Fruit fly (Drosophila melanogaster) whole organism, prepupa: ENCODE results near the gene CG10357.
A peak's percentile ranks its signal among the peaks of the same experiment; 100 is the strongest.

Experiments
- Blimp-1 ChIP-seq: fragments of 200-800 bp; sonication (Bioruptor generic); optimal IDR thresholded peaks from 3 replicates; lab custom pipeline; 2017; ENCODE audit warnings: missing biosample characterization, missing genetic modification characterization, mild to moderate bottlenecking, moderate library complexity, missing genetic modification reagents
- CG10631 ChIP-seq: fragments of 200-800 bp; sonication (Bioruptor generic); optimal IDR thresholded peaks from 2 replicates; lab custom pipeline; 2016; ENCODE audit warnings: missing biosample characterization, missing genetic modification characterization
- CG10669 ChIP-seq: fragments of 200-800 bp; sonication (Bioruptor generic); optimal IDR thresholded peaks from 3 replicates; lab custom pipeline; 2018; ENCODE audit warnings: missing biosample characterization, mild to moderate bottlenecking, missing genetic modification characterization, moderate library complexity
- CG11762 ChIP-seq: fragments of 200-800 bp; sonication (Bioruptor generic); optimal IDR thresholded peaks from 3 replicates; lab custom pipeline; 2016; ENCODE audit warnings: missing biosample characterization, missing genetic modification characterization; ENCODE audit not compliant: insufficient read depth
- CG11902 ChIP-seq: fragments of 200-800 bp; sonication (Bioruptor generic); optimal IDR thresholded peaks from 3 replicates; lab custom pipeline; 2016; ENCODE audit warnings: missing biosample characterization, missing genetic modification characterization
- CG15336 ChIP-seq: fragments of 200-800 bp; sonication (Bioruptor generic); IDR thresholded peaks from 2 replicates; pipeline ENCODE4 v1.3.6; 2022; ENCODE audit warnings: missing biosample characterization, missing genetic modification characterization
- CG1621 ChIP-seq: fragments of 200-800 bp; sonication (Bioruptor generic); optimal IDR thresholded peaks from 3 replicates; lab custom pipeline; 2018; ENCODE audit warnings: missing biosample characterization, mild to moderate bottlenecking, missing genetic modification characterization
- CG16779 ChIP-seq: fragments of 200-800 bp; sonication (Bioruptor generic); optimal IDR thresholded peaks from 3 replicates; lab custom pipeline; 2017; ENCODE audit warnings: missing biosample characterization, mild to moderate bottlenecking, missing genetic modification characterization
- CG3032 ChIP-seq: fragments of 200-800 bp; optimal IDR thresholded peaks from 2 replicates; lab custom pipeline; 2019; ENCODE audit warnings: missing biosample characterization, mild to moderate bottlenecking, missing genetic modification characterization, moderate library complexity
- CG32006 ChIP-seq: fragments of 200-800 bp; sonication (Bioruptor generic); optimal IDR thresholded peaks from 3 replicates; lab custom pipeline; 2017; ENCODE audit warnings: missing biosample characterization, mild to moderate bottlenecking, missing genetic modification characterization
- CG3919 ChIP-seq: fragments of 200-800 bp; sonication (Bioruptor generic); optimal IDR thresholded peaks from 3 replicates; lab custom pipeline; 2016; ENCODE audit warnings: missing biosample characterization, missing genetic modification characterization
- CG4318 ChIP-seq: fragments of 200-800 bp; sonication (Bioruptor generic); optimal IDR thresholded peaks from 3 replicates; lab custom pipeline; 2017; ENCODE audit warnings: missing biosample characterization, mild to moderate bottlenecking, missing genetic modification characterization
- CG6163 ChIP-seq: fragments of 200-800 bp; sonication (Bioruptor generic); IDR thresholded peaks from 3 replicates; pipeline ENCODE4 v1.3.6; 2022; ENCODE audit warnings: missing biosample characterization, missing genetic modification characterization
- CG6792 ChIP-seq: fragments of 200-800 bp; sonication (Bioruptor generic); optimal IDR thresholded peaks from 3 replicates; lab custom pipeline; 2016; ENCODE audit warnings: missing biosample characterization, missing genetic modification characterization
- CG6808 ChIP-seq: fragments of 200-800 bp; sonication (Bioruptor generic); optimal IDR thresholded peaks from 3 replicates; lab custom pipeline; 2017; ENCODE audit warnings: missing biosample characterization, missing genetic modification characterization, mild to moderate bottlenecking, moderate library complexity, missing genetic modification reagents
- CG6854 ChIP-seq: fragments of 200-800 bp; sonication (Bioruptor generic); optimal IDR thresholded peaks from 2 replicates; lab custom pipeline; 2017; ENCODE audit warnings: missing biosample characterization, mild to moderate bottlenecking, missing genetic modification characterization
- CG8119 ChIP-seq: fragments of 200-800 bp; sonication (Bioruptor generic); IDR thresholded peaks from 3 replicates; pipeline ENCODE4 v1.3.6; 2022; ENCODE audit warnings: missing biosample characterization, missing genetic modification characterization
- CG9139 ChIP-seq: fragments of 200-800 bp; sonication (Bioruptor generic); optimal IDR thresholded peaks from 3 replicates; lab custom pipeline; 2017; ENCODE audit warnings: missing biosample characterization, mild to moderate bottlenecking, missing genetic modification characterization
- Eip75B ChIP-seq: fragments of 200-800 bp; sonication (Bioruptor generic); optimal IDR thresholded peaks from 3 replicates; lab custom pipeline; 2016; ENCODE audit warnings: missing biosample characterization, missing genetic modification characterization
- Eip78C ChIP-seq: fragments of 200-800 bp; sonication (Bioruptor generic); peaks from one replicate; lab custom pipeline; 2016; ENCODE audit warnings: missing biosample characterization, missing genetic modification characterization
- Eip93F ChIP-seq: fragments of 200-800 bp; sonication (Bioruptor generic); optimal IDR thresholded peaks from 2 replicates; lab custom pipeline; 2016; ENCODE audit warnings: missing biosample characterization, mild to moderate bottlenecking, missing genetic modification characterization
- Ets21C ChIP-seq: fragments of 200-800 bp; sonication (Bioruptor generic); optimal IDR thresholded peaks from 3 replicates; lab custom pipeline; 2016; ENCODE audit warnings: missing biosample characterization, missing genetic modification characterization
- Ets96B ChIP-seq: fragments of 200-800 bp; optimal IDR thresholded peaks from 2 replicates; lab custom pipeline; 2019; ENCODE audit warnings: missing biosample characterization, mild to moderate bottlenecking, missing genetic modification characterization, moderate library complexity
- Lpt ChIP-seq: fragments of 200-800 bp; sonication (Bioruptor generic); optimal IDR thresholded peaks from 3 replicates; lab custom pipeline; 2016; ENCODE audit warnings: missing biosample characterization, missing genetic modification characterization
- OdsH ChIP-seq: fragments of 200-800 bp; sonication (Bioruptor generic); optimal IDR thresholded peaks from 3 replicates; lab custom pipeline; 2016; ENCODE audit warnings: missing biosample characterization, missing genetic modification characterization
- Sox102F ChIP-seq: fragments of 200-800 bp; sonication (Bioruptor generic); optimal IDR thresholded peaks from 2 replicates; lab custom pipeline; 2016; ENCODE audit warnings: missing biosample characterization, mild to moderate bottlenecking, missing genetic modification characterization
- Sox14 ChIP-seq: fragments of 200-800 bp; sonication (Bioruptor generic); optimal IDR thresholded peaks from 3 replicates; lab custom pipeline; 2016; ENCODE audit warnings: missing biosample characterization, missing genetic modification characterization
- achi ChIP-seq: fragments of 200-800 bp; sonication (Bioruptor generic); optimal IDR thresholded peaks from 3 replicates; lab custom pipeline; 2016; ENCODE audit warnings: missing biosample characterization, missing genetic modification characterization
- acj6 ChIP-seq: fragments of 200-800 bp; sonication (Bioruptor generic); optimal IDR thresholded peaks from 3 replicates; lab custom pipeline; 2016; ENCODE audit warnings: missing biosample characterization, missing genetic modification characterization
- dac ChIP-seq: fragments of 200-800 bp; sonication (Bioruptor generic); optimal IDR thresholded peaks from 2 replicates; lab custom pipeline; 2017; ENCODE audit warnings: missing biosample characterization, mild to moderate bottlenecking, missing genetic modification characterization
- dsx ChIP-seq: fragments of 200-800 bp; optimal IDR thresholded peaks from 3 replicates; lab custom pipeline; 2019; ENCODE audit warnings: missing biosample characterization, mild to moderate bottlenecking, missing genetic modification characterization, moderate library complexity; ENCODE audit not compliant: poor library complexity, severe bottlenecking
- eg ChIP-seq: fragments of 200-800 bp; sonication (Bioruptor generic); IDR thresholded peaks from 3 replicates; pipeline ENCODE4 v1.3.6; 2022; ENCODE audit warnings: missing biosample characterization, missing genetic modification characterization
- fd59A ChIP-seq: fragments of 200-800 bp; sonication (Bioruptor generic); optimal IDR thresholded peaks from 2 replicates; lab custom pipeline; 2017; ENCODE audit warnings: missing biosample characterization, mild to moderate bottlenecking, missing genetic modification characterization, missing genetic modification reagents
- fkh ChIP-seq: fragments of 200-800 bp; sonication (Bioruptor generic); optimal IDR thresholded peaks from 3 replicates; lab custom pipeline; 2017; ENCODE audit warnings: missing biosample characterization, mild to moderate bottlenecking, missing genetic modification characterization, moderate library complexity
- lz ChIP-seq: fragments of 200-800 bp; sonication (Bioruptor generic); optimal IDR thresholded peaks from 3 replicates; lab custom pipeline; 2016; ENCODE audit warnings: missing biosample characterization, missing genetic modification characterization
- salr ChIP-seq, 2 experiments: fragments of 200-800 bp; sonication (Bioruptor generic); optimal IDR thresholded peaks; 3 replicates each; lab custom pipeline; 2016 to 2018; ENCODE audit warnings: missing biosample characterization in 2 of 2, missing genetic modification characterization in 2 of 2, mild to moderate bottlenecking in 1 of 2
- spab ChIP-seq: fragments of 200-800 bp; sonication (Bioruptor generic); optimal IDR thresholded peaks from 2 replicates; lab custom pipeline; 2017; ENCODE audit warnings: missing biosample characterization, mild to moderate bottlenecking, missing genetic modification characterization, missing genetic modification reagents
- ss ChIP-seq, 2 experiments: fragments of 200-800 bp; sonication (Bioruptor generic); optimal IDR thresholded peaks; 2 replicates in 1 of 2; 3 replicates in 1 of 2; lab custom pipeline; 2017 to 2018; ENCODE audit warnings: mild to moderate bottlenecking in 2 of 2, missing biosample characterization in 2 of 2, missing genetic modification characterization in 2 of 2, moderate library complexity in 1 of 2
- svp ChIP-seq: fragments of 200-800 bp; sonication (Bioruptor generic); peaks from one replicate; lab custom pipeline; 2016; ENCODE audit warnings: missing biosample characterization, missing genetic modification characterization

Gene CG10357

dm6 chr3L:3640916-3641315 is 25.7 kb downstream of the CG10357 start:
- TF ChIP-seq salr (GFP tag; optimal IDR thresholded peaks at IDR 0.05; lab: Kevin White, UChicago) (no peak), CG16779 (tag; lab: Kevin White, UChicago) (no peak), CG11902 (GFP tag; lab: Kevin White, UChicago) (no peak), fkh (GFP tag; lab: Kevin White, UChicago) (no peak), CG11762 (GFP tag; lab: Kevin White, UChicago) (no peak), CG15336 (GFP tag; lab: Robert Waterston, UW) (no peak), CG6163 (no peak), CG6854 (GFP tag; lab: Kevin White, UChicago) (no peak), Sox102F (GFP tag; lab: Kevin White, UChicago) (no peak), Eip75B (GFP tag; lab: Kevin White, UChicago) (no peak), Lpt (GFP tag; lab: Kevin White, UChicago) (no peak), Eip93F (GFP tag; lab: Kevin White, UChicago) (no peak), dac (GFP tag; lab: Kevin White, UChicago) (no peak), CG3032 (no peak), Sox14 (GFP tag; lab: Kevin White, UChicago) (no peak), svp (GFP tag; lab: Kevin White, UChicago) (no peak), eg (no peak), CG9139 (no peak), Blimp-1 (GFP tag; lab: Kevin White, UChicago) (no peak)

dm6 chr3L:3644337-3645027 is 29.3 kb downstream of the CG10357 start:
- no peak for TF ChIP-seq CG1621
- TF ChIP-seq CG32006 (GFP tag; lab: Kevin White, UChicago), result peak; percentile 18
- no peak for TF ChIP-seq CG4318 (GFP tag; lab: Kevin White, UChicago)
- TF ChIP-seq CG3919 (GFP tag; lab: Kevin White, UChicago), result peak; percentile 47
- peak; percentile 51 for TF ChIP-seq dsx (GFP tag; lab: Kevin White, UChicago)
- TF ChIP-seq lz (GFP tag; lab: Kevin White, UChicago), result no peak
- peak; percentile 32; the same call in 1 of the 3 replicates for TF ChIP-seq CG6163
- peak; percentile 15 for TF ChIP-seq Eip75B (GFP tag; lab: Kevin White, UChicago)
- peak; percentile 59 for TF ChIP-seq CG3032
- TF ChIP-seq CG6792 (GFP tag; lab: Kevin White, UChicago), result peak; percentile 2
- peak; percentile 14 for TF ChIP-seq OdsH
- TF ChIP-seq achi, result peak; percentile 27
- peak; percentile 14 to 16 for TF ChIP-seq ss (GFP tag; optimal IDR thresholded peaks at IDR 0.05; lab: Kevin White, UChicago)
- TF ChIP-seq Eip78C (GFP tag; lab: Kevin White, UChicago), result peak; percentile 14
- peak; percentile 23 for TF ChIP-seq acj6 (GFP tag; lab: Kevin White, UChicago)
- TF ChIP-seq CG15336 (GFP tag; lab: Robert Waterston, UW), result no peak
- peak; percentile 3 for TF ChIP-seq fd59A
- peak; percentile 46 for TF ChIP-seq CG10631 (GFP tag; lab: Kevin White, UChicago)
- TF ChIP-seq Ets96B (tag; lab: Kevin White, UChicago), result peak; percentile 71
- peak; percentile 39 for TF ChIP-seq spab (GFP tag; lab: Kevin White, UChicago)
- 0 out of 3 replicates have a peak, but pooled peaks have one; percentile 24 for TF ChIP-seq CG8119
- peak; percentile 42 for TF ChIP-seq CG10669 (GFP tag; lab: Kevin White, UChicago)
- TF ChIP-seq Ets21C (GFP tag; lab: Kevin White, UChicago), result no peak
- TF ChIP-seq CG6808 (GFP tag; lab: Kevin White, UChicago), result peak; percentile 55
- TF ChIP-seq CG11762 (GFP tag; lab: Kevin White, UChicago), result no peak
